Fruit fly (Drosophila melanogaster) whole organism, embryonic: ENCODE data around the gene mRpS7.
A peak's percentile ranks its signal among the peaks of the same experiment; 100 is the strongest.

Experiments used
- Bteb2 ChIP-seq: fragments of 200-800 bp; sonication (Bioruptor generic); optimal IDR thresholded peaks from 2 replicates; lab custom pipeline; 2016; ENCODE audit warnings: missing biosample characterization, missing genetic modification characterization
- CG10366 ChIP-seq: fragments of 200-800 bp; sonication (Bioruptor generic); IDR thresholded peaks from 2 replicates; pipeline ENCODE4 v1.3.6; 2022; ENCODE audit warnings: missing biosample characterization, missing genetic modification characterization
- CG11247 ChIP-seq: fragments of 200-800 bp; sonication (Bioruptor generic); IDR thresholded peaks from 2 replicates; pipeline ENCODE4 v1.3.6; 2022; ENCODE audit warnings: missing biosample characterization, missing genetic modification characterization
- CG12391 ChIP-seq: fragments of 200-800 bp; sonication (Bioruptor generic); optimal IDR thresholded peaks from 3 replicates; lab custom pipeline; 2018; ENCODE audit warnings: missing biosample characterization, mild to moderate bottlenecking, missing genetic modification characterization, moderate library complexity
- CG12659 ChIP-seq: fragments of 200-800 bp; sonication (Bioruptor generic); optimal IDR thresholded peaks from 3 replicates; lab custom pipeline; 2017; ENCODE audit warnings: mild to moderate bottlenecking, missing biosample characterization, missing genetic modification reagents, missing genetic modification characterization
- CG12744 ChIP-seq: fragments of 200-800 bp; sonication (Bioruptor generic); optimal IDR thresholded peaks from 2 replicates; lab custom pipeline; 2016; ENCODE audit warnings: missing biosample characterization, missing genetic modification characterization
- CG13624 ChIP-seq: fragments of 200-800 bp; sonication (Bioruptor generic); optimal IDR thresholded peaks from 2 replicates; lab custom pipeline; 2016; ENCODE audit warnings: missing biosample characterization, missing genetic modification characterization
- CG34422 ChIP-seq: fragments of 200-800 bp; sonication (Bioruptor generic); IDR thresholded peaks from 3 replicates; pipeline ENCODE4 v1.3.6; 2022; ENCODE audit warnings: missing biosample characterization, missing genetic modification characterization
- CG3838 ChIP-seq: fragments of 200-800 bp; sonication (Bioruptor generic); optimal IDR thresholded peaks from 3 replicates; lab custom pipeline; 2016; ENCODE audit warnings: missing biosample characterization, missing genetic modification characterization
- CG6683 ChIP-seq: fragments of 200-800 bp; sonication (Bioruptor generic); optimal IDR thresholded peaks from 2 replicates; lab custom pipeline; 2017; ENCODE audit warnings: missing biosample characterization, mild to moderate bottlenecking, missing genetic modification characterization, missing genetic modification reagents
- CG6854 ChIP-seq: fragments of 200-800 bp; sonication (Bioruptor generic); optimal IDR thresholded peaks from 3 replicates; lab custom pipeline; 2017; ENCODE audit warnings: missing biosample characterization, mild to moderate bottlenecking, missing genetic modification characterization
- CG7839 ChIP-seq: fragments of 200-800 bp; sonication (Bioruptor generic); optimal IDR thresholded peaks from 3 replicates; lab custom pipeline; 2018; ENCODE audit warnings: missing biosample characterization, mild to moderate bottlenecking, missing genetic modification characterization, moderate library complexity
- CG8281 ChIP-seq: fragments of 200-800 bp; sonication (Bioruptor generic); optimal IDR thresholded peaks from 2 replicates; lab custom pipeline; 2018; ENCODE audit warnings: missing biosample characterization, mild to moderate bottlenecking, missing genetic modification characterization, moderate library complexity
- CG8478 ChIP-seq: fragments of >200 bp; optimal IDR thresholded peaks from 2 replicates; lab custom pipeline; 2018
- CG9437 ChIP-seq: fragments of 200-800 bp; sonication (Bioruptor generic); optimal IDR thresholded peaks from 2 replicates; lab custom pipeline; 2018; ENCODE audit warnings: missing biosample characterization, mild to moderate bottlenecking, missing genetic modification characterization
- CHES-1-like ChIP-seq: fragments of 200-800 bp; sonication (Bioruptor generic); optimal IDR thresholded peaks from 2 replicates; lab custom pipeline; 2016; ENCODE audit warnings: missing biosample characterization, missing genetic modification characterization
- CkIIα-i1 ChIP-seq: fragments of 200-800 bp; sonication (Bioruptor generic); IDR thresholded peaks from 2 replicates; pipeline ENCODE4 v1.3.6; 2022; ENCODE audit warnings: missing biosample characterization, missing genetic modification characterization
- CrebB ChIP-seq: fragments of 200-800 bp; sonication (Bioruptor generic); optimal IDR thresholded peaks from 3 replicates; lab custom pipeline; 2018; ENCODE audit warnings: missing biosample characterization, mild to moderate bottlenecking, missing genetic modification characterization
- D19A ChIP-seq: fragments of 200-800 bp; optimal IDR thresholded peaks from 3 replicates; lab custom pipeline; 2019; ENCODE audit warnings: missing biosample characterization, mild to moderate bottlenecking, missing genetic modification characterization, moderate library complexity
- Deaf1 ChIP-seq: fragments of 200-800 bp; optimal IDR thresholded peaks from 3 replicates; lab custom pipeline; 2019; ENCODE audit warnings: missing biosample characterization, mild to moderate bottlenecking, missing genetic modification characterization, moderate library complexity
- Eip74EF ChIP-seq, 2 experiments: fragments of 200-800 bp in 1 of 2; fragments of >200 bp in 1 of 2; sonication (Bioruptor generic) in 1 of 2; optimal IDR thresholded peaks; 2 replicates each; lab custom pipeline; 2017 to 2019; ENCODE audit warnings: missing biosample characterization in 2 of 2, missing genetic modification characterization in 2 of 2, mild to moderate bottlenecking in 1 of 2, moderate library complexity in 1 of 2
- HHEX ChIP-seq: fragments of 200-800 bp; sonication (Bioruptor generic); optimal IDR thresholded peaks from 3 replicates; lab custom pipeline; 2017; ENCODE audit warnings: missing biosample characterization, mild to moderate bottlenecking, missing genetic modification characterization, missing genetic modification reagents
- MBD-R2 ChIP-seq: fragments of 200-800 bp; sonication (Bioruptor generic); IDR thresholded peaks from 2 replicates; pipeline ENCODE4 v1.3.6; 2022; ENCODE audit warnings: missing biosample characterization, missing genetic modification characterization
- MESR4 ChIP-seq: fragments of 200-800 bp; sonication (Bioruptor generic); optimal IDR thresholded peaks from 2 replicates; lab custom pipeline; 2018; ENCODE audit warnings: missing biosample characterization, mild to moderate bottlenecking, missing genetic modification characterization, moderate library complexity
- Six4 ChIP-seq: fragments of 200-800 bp; sonication (Bioruptor generic); optimal IDR thresholded peaks from 2 replicates; lab custom pipeline; 2016; ENCODE audit warnings: missing biosample characterization, missing genetic modification characterization
- Sry-δ ChIP-seq: fragments of 200-800 bp; sonication (Bioruptor generic); optimal IDR thresholded peaks from 2 replicates; lab custom pipeline; 2016; ENCODE audit warnings: missing biosample characterization, missing genetic modification characterization
- Usf ChIP-seq: fragments of 200-800 bp; sonication (Bioruptor generic); optimal IDR thresholded peaks from 2 replicates; lab custom pipeline; 2017; ENCODE audit warnings: missing genotype, missing biosample characterization, missing genetic modification characterization
- amos ChIP-seq: fragments of 200-800 bp; sonication (Bioruptor generic); IDR thresholded peaks from 2 replicates; pipeline ENCODE4 v1.3.6; 2022; ENCODE audit warnings: missing biosample characterization, missing genetic modification characterization; ENCODE audit not compliant: partially characterized antibody
- ash1 ChIP-seq: fragments of 200-800 bp; sonication (Bioruptor generic); optimal IDR thresholded peaks from 2 replicates; lab custom pipeline; 2018; ENCODE audit warnings: missing biosample characterization, mild to moderate bottlenecking, missing genetic modification characterization
- emc ChIP-seq: fragments of 200-800 bp; sonication (Bioruptor generic); optimal IDR thresholded peaks from 2 replicates; lab custom pipeline; 2016; ENCODE audit warnings: missing biosample characterization, missing genetic modification characterization
- esg ChIP-seq: fragments of 200-800 bp; sonication (Bioruptor generic); conservative IDR thresholded peaks from 2 replicates; pipeline ENCODE4 v1.3.6; 2022; ENCODE audit warnings: missing biosample characterization, missing genetic modification characterization
- grn ChIP-seq: fragments of 200-800 bp; sonication (Bioruptor generic); optimal IDR thresholded peaks from 3 replicates; lab custom pipeline; 2017; ENCODE audit warnings: missing biosample characterization, missing genetic modification characterization
- h ChIP-seq: fragments of >200 bp; optimal IDR thresholded peaks from 2 replicates; lab custom pipeline; 2017
- kni ChIP-seq: fragments of 200-800 bp; sonication (Bioruptor generic); optimal IDR thresholded peaks from 3 replicates; lab custom pipeline; 2017; ENCODE audit warnings: mild to moderate bottlenecking, missing biosample characterization, missing genetic modification reagents, missing genetic modification characterization
- lola ChIP-seq, 3 experiments: fragments of >200 bp in 2 of 3; fragments of 200-800 bp in 1 of 3; sonication (Bioruptor generic) in 1 of 3; optimal IDR thresholded peaks; 2 replicates each; lab custom pipeline; 2017 to 2019; ENCODE audit warnings: missing biosample characterization in 3 of 3, missing genetic modification characterization in 3 of 3, mild to moderate bottlenecking in 1 of 3, moderate library complexity in 1 of 3
- lov ChIP-seq, 2 experiments: fragments of 200-800 bp in 1 of 2; fragments of >200 bp in 1 of 2; sonication (Bioruptor generic) in 1 of 2; IDR thresholded peaks in 1 of 2; optimal IDR thresholded peaks in 1 of 2; 2 replicates in 1 of 2; 3 replicates in 1 of 2; pipeline versions ENCODE4 v1.3.6 to Lab custom; 2017 to 2022; ENCODE audit warnings: missing biosample characterization in 1 of 2, missing genetic modification characterization in 1 of 2
- mirr ChIP-seq: fragments of 200-800 bp; sonication (Bioruptor generic); optimal IDR thresholded peaks from 3 replicates; lab custom pipeline; 2018; ENCODE audit warnings: missing biosample characterization, mild to moderate bottlenecking, missing genetic modification characterization
- otp ChIP-seq: fragments of 200-800 bp; sonication (Bioruptor generic); IDR thresholded peaks from 3 replicates; pipeline ENCODE4, ENCODE4 v1.3.6; 2022; ENCODE audit warnings: missing biosample characterization, missing genetic modification characterization
- pb ChIP-seq: fragments of 200-800 bp; sonication (Bioruptor generic); optimal IDR thresholded peaks from 3 replicates; lab custom pipeline; 2016; ENCODE audit warnings: missing biosample characterization, missing genetic modification characterization
- prd ChIP-seq, 3 experiments: fragments of >200 bp in 2 of 3; fragments of 200-800 bp in 1 of 3; sonication (Bioruptor generic) in 1 of 3; optimal IDR thresholded peaks in 2 of 3; IDR thresholded peaks in 1 of 3; 2 replicates in 2 of 3; 3 replicates in 1 of 3; pipeline versions ENCODE4 v1.3.6 to Lab custom; 2017 to 2022; ENCODE audit warnings: missing biosample characterization in 1 of 3, missing genetic modification characterization in 1 of 3
- slp2 ChIP-seq: fragments of 200-800 bp; sonication (Bioruptor generic); optimal IDR thresholded peaks from 2 replicates; lab custom pipeline; 2016; ENCODE audit warnings: missing biosample characterization, missing genetic modification characterization
- so ChIP-seq: fragments of 200-800 bp; sonication (Bioruptor generic); IDR thresholded peaks from 3 replicates; pipeline ENCODE4 v1.3.6; 2022; ENCODE audit warnings: missing biosample characterization, missing genetic modification characterization
- stwl ChIP-seq: fragments of 200-800 bp; sonication (Bioruptor generic); optimal IDR thresholded peaks from 3 replicates; lab custom pipeline; 2018; ENCODE audit warnings: missing biosample characterization, mild to moderate bottlenecking, missing genetic modification characterization, moderate library complexity
- ttk ChIP-seq: fragments of 200-800 bp; sonication (Bioruptor generic); IDR thresholded peaks from 2 replicates; pipeline ENCODE4 v2.1.2; 2022; ENCODE audit warnings: missing biosample characterization, missing genetic modification characterization
- tx ChIP-seq: fragments of 200-800 bp; sonication (Bioruptor generic); optimal IDR thresholded peaks from 2 replicates; lab custom pipeline; 2016; ENCODE audit warnings: missing biosample characterization, missing genetic modification characterization
- wek ChIP-seq: fragments of 200-800 bp; sonication (Bioruptor generic); optimal IDR thresholded peaks from 3 replicates; lab custom pipeline; 2018; ENCODE audit warnings: missing biosample characterization, mild to moderate bottlenecking, missing genetic modification characterization, moderate library complexity
- yki ChIP-seq: fragments of >200 bp; optimal IDR thresholded peaks from 3 replicates; lab custom pipeline; 2018
- z ChIP-seq: fragments of 200-800 bp; sonication (Bioruptor generic); IDR thresholded peaks from 3 replicates; pipeline ENCODE4 v1.3.6; 2022; ENCODE audit warnings: missing biosample characterization, missing genetic modification characterization

Gene mRpS7

DNA sequence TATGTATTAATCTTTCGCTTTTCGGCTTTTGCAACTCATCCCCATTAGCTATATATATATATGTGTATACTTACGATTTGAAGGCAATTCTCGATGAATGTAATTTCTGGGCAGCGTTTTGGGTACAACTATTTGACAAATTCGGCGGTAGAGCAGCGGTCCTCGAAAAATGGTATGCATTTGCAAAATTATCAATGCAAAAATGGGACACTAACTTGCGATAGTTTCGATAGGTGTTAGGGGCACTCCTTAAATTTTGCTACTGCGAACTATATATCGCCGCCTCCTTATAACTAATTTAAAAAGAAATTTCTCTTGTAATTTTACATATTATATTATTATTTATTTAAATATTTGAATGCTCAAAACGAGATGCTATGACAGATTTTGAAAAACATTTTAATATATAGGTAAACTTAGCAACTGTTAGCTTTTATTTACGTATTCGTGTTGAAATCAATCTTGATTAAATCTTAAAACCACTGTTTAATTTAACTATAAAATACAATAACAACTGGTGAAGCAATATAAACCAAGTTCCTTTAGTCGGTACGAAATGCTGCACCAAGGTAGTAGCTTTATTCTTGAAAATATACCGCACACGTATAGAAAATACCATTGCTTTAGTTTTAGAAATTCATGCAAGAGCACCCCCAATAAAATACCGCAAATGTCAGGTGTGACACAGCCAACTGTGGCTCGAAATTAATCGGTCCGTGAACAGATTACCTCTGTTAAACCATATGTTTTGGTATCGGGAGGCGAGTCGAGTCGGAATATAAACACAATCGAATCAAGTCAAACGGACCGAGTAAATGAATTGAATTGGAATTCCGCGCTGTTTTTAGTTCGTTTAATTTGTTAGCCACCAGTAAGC, 27.0 kb downstream of the mRpS7 start, which contains the start of the genes CG5355 and Klp31E (continued):
- TF ChIP-seq Sry-δ (GFP tag; lab: Kevin White, UChicago) (peak; percentile 69), CG8478 (lab: Kevin White, UChicago) (no peak), CG12744 (GFP tag; lab: Kevin White, UChicago) (no peak), yki (lab: Kevin White, UChicago) (no peak), pb (GFP tag; lab: Kevin White, UChicago) (peak; percentile 10), grn (no peak), lov (optimal IDR thresholded peaks at IDR 0.05; lab: Kevin White, UChicago) (no peak), lov (GFP tag; IDR thresholded peaks at IDR 0.05; lab: Robert Waterston, UW) (no peak), Bteb2 (GFP tag; lab: Kevin White, UChicago) (peak; percentile 6), kni (GFP tag; lab: Kevin White, UChicago) (no peak), otp (no peak), CG34422 (GFP tag; lab: Robert Waterston, UW) (peak; percentile 18; the same call in 1 of the 3 replicates), CG3838 (GFP tag; lab: Kevin White, UChicago) (no peak), CrebB (tag; lab: Kevin White, UChicago) (no peak), CG11247 (GFP tag; lab: Robert Waterston, UW) (peak; percentile 44; the same call in 1 of the 2 replicates), wek (GFP tag; lab: Kevin White, UChicago) (peak; percentile 89), CG12659 (GFP tag; lab: Kevin White, UChicago) (peak; percentile 83), HHEX (peak; percentile 54), CG6683 (no peak), CG9437 (GFP tag; lab: Kevin White, UChicago) (peak; percentile 78), tx (GFP tag; lab: Kevin White, UChicago) (peak; percentile 13), slp2 (GFP tag; lab: Kevin White, UChicago) (peak; percentile 37), MBD-R2 (GFP tag; lab: Robert Waterston, UW) (peak; percentile 72), CG12391 (tag; lab: Kevin White, UChicago) (peak; percentile 84), MESR4 (GFP tag; lab: Kevin White, UChicago) (peak; percentile 53), CG7839 (tag; lab: Kevin White, UChicago) (peak; percentile 74), amos (GFP tag; lab: Robert Waterston, UW) (peak; percentile 68; the same call in 1 of the 2 replicates), prd (optimal IDR thresholded peaks at IDR 0.05; lab: Kevin White, UChicago) (no peak), prd (GFP tag; IDR thresholded peaks at IDR 0.05; lab: Robert Waterston, UW) (peak; percentile 73), so (GFP tag; lab: Robert Waterston, UW) (peak; percentile 70; the same call in 1 of the 3 replicates), emc (no peak), stwl (peak; percentile 3), esg (GFP tag; lab: Robert Waterston, UW) (peak; percentile 58), ttk (GFP tag; lab: Robert Waterston, UW) (no peak), lola (GFP tag; optimal IDR thresholded peaks at IDR 0.05; lab: Kevin White, UChicago) (peak in 1 of 3 experiments; percentile 82), z (GFP tag; lab: Robert Waterston, UW) (no peak), CkIIα-i1 (GFP tag; lab: Robert Waterston, UW) (no peak), D19A (tag; lab: Kevin White, UChicago) (no peak), CG10366 (GFP tag; lab: Robert Waterston, UW) (no peak), ash1 (no peak), CG8281 (tag; lab: Kevin White, UChicago) (no peak), mirr (no peak), Deaf1 (no peak), Eip74EF (GFP tag; optimal IDR thresholded peaks at IDR 0.05; lab: Kevin White, UChicago) (no peak), CHES-1-like (GFP tag; lab: Kevin White, UChicago) (peak; percentile 29), CG13624 (GFP tag; lab: Kevin White, UChicago) (peak; percentile 52), CG6854 (GFP tag; lab: Kevin White, UChicago) (no peak), Six4 (GFP tag; lab: Kevin White, UChicago) (peak; percentile 61), Usf (GFP tag; lab: Kevin White, UChicago) (peak; percentile 71), h (lab: Kevin White, UChicago) (no peak)
